Worm (Caenorhabditis elegans) whole organism, L4 larva: ENCODE measurements around the gene cdt-2.

ENCODE experiments used
- D1046.2 ChIP-seq: fragments of 200-800 bp; sonication (Bioruptor generic); IDR thresholded peaks from 2 replicates; pipeline ENCODE4 v1.3.6; 2022; ENCODE audit warnings: missing genetic modification characterization, missing compliant biosample characterization
- F44E2.7 ChIP-seq: fragments of 200-800 bp; sonication (Bioruptor generic); IDR thresholded peaks from 2 replicates; pipeline ENCODE4 v2.1.2; 2022; ENCODE audit warnings: missing genetic modification characterization, missing compliant biosample characterization
- R02D3.7 ChIP-seq: fragments of 150-350 bp; sonication (generic microtip); optimal IDR thresholded peaks from 3 replicates; lab custom pipeline; 2014; ENCODE audit warnings: missing biosample characterization, missing genetic modification characterization
- T20F7.1 ChIP-seq: fragments of 200-800 bp; sonication (Bioruptor generic); optimal IDR thresholded peaks from 2 replicates; lab custom pipeline; 2018; ENCODE audit warnings: mild to moderate bottlenecking, missing genetic modification characterization, missing compliant biosample characterization
- Y75B8A.6 ChIP-seq: fragments of 200-800 bp; sonication (Bioruptor generic); IDR thresholded peaks from 2 replicates; pipeline ENCODE4 v1.3.6; 2022; ENCODE audit warnings: missing genetic modification reagents, missing genetic modification characterization, missing compliant biosample characterization
- aly-2 ChIP-seq: sonication (generic microtip); optimal IDR thresholded peaks from 2 replicates; lab custom pipeline; 2018; ENCODE audit warnings: missing biosample characterization, missing genetic modification characterization
- attf-4 ChIP-seq: sonication (generic microtip); optimal IDR thresholded peaks from 3 replicates; lab custom pipeline; 2017; ENCODE audit warnings: missing biosample characterization, missing genetic modification characterization
- ces-1 ChIP-seq: fragments of 150-350 bp; sonication (generic microtip); optimal IDR thresholded peaks from 4 replicates; lab custom pipeline; 2014; ENCODE audit warnings: missing biosample characterization, missing genetic modification reagents, missing genetic modification characterization
- cey-2 ChIP-seq: sonication (generic microtip); optimal IDR thresholded peaks from 3 replicates; lab custom pipeline; 2017; ENCODE audit warnings: missing genetic modification characterization, mild to moderate bottlenecking, missing compliant biosample characterization, antibody characterized with exemption, borderline replicate concordance; ENCODE audit not compliant: insufficient read depth
- ctbp-1 ChIP-seq: fragments of 200-800 bp; sonication (Bioruptor generic); IDR thresholded peaks from 2 replicates; pipeline ENCODE4 v1.3.6; 2022; ENCODE audit warnings: missing genetic modification reagents, missing genetic modification characterization, missing compliant biosample characterization
- daf-16 ChIP-seq, 3 experiments: sonication (generic microtip); optimal IDR thresholded peaks; 2 replicates each; lab custom pipeline; 2016 to 2017; ENCODE audit warnings: missing genetic modification characterization in 3 of 3, missing genetic modification reagents in 3 of 3, mild to moderate bottlenecking in 2 of 3, missing compliant biosample characterization in 2 of 3, missing biosample characterization in 1 of 3, moderate library complexity in 1 of 3
- dmd-8 ChIP-seq: fragments of 200-800 bp; sonication (Bioruptor generic); IDR thresholded peaks from 2 replicates; pipeline ENCODE4 v1.3.6; 2022; ENCODE audit warnings: missing genetic modification characterization, missing compliant biosample characterization
- dve-1 ChIP-seq: sonication (generic microtip); optimal IDR thresholded peaks from 2 replicates; lab custom pipeline; 2017; ENCODE audit warnings: antibody characterized with exemption, mild to moderate bottlenecking, missing genetic modification characterization, missing compliant biosample characterization; ENCODE audit not compliant: insufficient read depth
- egl-43 ChIP-seq: fragments of 200-800 bp; sonication (Bioruptor generic); IDR thresholded peaks from 2 replicates; pipeline ENCODE4 v1.3.6; 2022; ENCODE audit warnings: missing genetic modification reagents, missing genetic modification characterization, missing compliant biosample characterization
- gei-8 ChIP-seq: fragments of 200-800 bp; sonication (Bioruptor generic); optimal IDR thresholded peaks from 2 replicates; lab custom pipeline; 2018; ENCODE audit warnings: mild to moderate bottlenecking, missing genetic modification characterization, missing compliant biosample characterization
- hmg-1.1 ChIP-seq: fragments of 200-800 bp; sonication (Bioruptor generic); IDR thresholded peaks from 2 replicates; pipeline ENCODE4 v1.3.6; 2022; ENCODE audit warnings: missing genetic modification reagents, missing genetic modification characterization, missing compliant biosample characterization
- lin-1 ChIP-seq: fragments of 200-800 bp; sonication (Bioruptor generic); IDR thresholded peaks from 2 replicates; pipeline ENCODE4 v1.3.6; 2022; ENCODE audit warnings: missing genetic modification reagents, missing genetic modification characterization, missing compliant biosample characterization
- lin-38 ChIP-seq: fragments of 200-800 bp; sonication (Bioruptor generic); IDR thresholded peaks from 2 replicates; pipeline ENCODE4 v1.3.6; 2022; ENCODE audit warnings: missing genetic modification reagents, missing genetic modification characterization, missing compliant biosample characterization
- madf-9 ChIP-seq: fragments of 200-800 bp; sonication (Bioruptor generic); conservative IDR thresholded peaks from 2 replicates; pipeline ENCODE4 v1.3.6; 2022; ENCODE audit warnings: missing genetic modification reagents, missing genetic modification characterization, missing compliant biosample characterization
- mdl-1 ChIP-seq, 2 experiments: fragments of 150-350 bp in 1 of 2; sonication (generic microtip) in 1 of 2; optimal IDR thresholded peaks; 2 replicates each; lab custom pipeline; 2014 to 2017; ENCODE audit warnings: missing biosample characterization in 2 of 2, missing genetic modification characterization in 2 of 2
- mes-2 ChIP-seq: sonication (generic microtip); optimal IDR thresholded peaks from 2 replicates; lab custom pipeline; 2016; ENCODE audit warnings: missing genotype, mild to moderate bottlenecking, missing genetic modification characterization, missing compliant biosample characterization; ENCODE audit not compliant: poor library complexity, severe bottlenecking
- mxl-2 ChIP-seq: fragments of 200-800 bp; sonication (Bioruptor generic); conservative IDR thresholded peaks from 2 replicates; pipeline ENCODE4 v1.3.6; 2022; ENCODE audit warnings: missing genetic modification reagents, missing genetic modification characterization, missing compliant biosample characterization
- mxl-3 ChIP-seq: fragments of 200-800 bp; sonication (Bioruptor generic); optimal IDR thresholded peaks from 2 replicates; lab custom pipeline; 2018; ENCODE audit warnings: mild to moderate bottlenecking, missing genetic modification characterization, missing compliant biosample characterization
- nhr-10 ChIP-seq: fragments of 150-350 bp; optimal IDR thresholded peaks from 2 replicates; lab custom pipeline; 2014; ENCODE audit warnings: missing biosample characterization, missing genetic modification characterization
- nhr-102 ChIP-seq: sonication (generic microtip); optimal IDR thresholded peaks from 2 replicates; lab custom pipeline; 2016; ENCODE audit warnings: mild to moderate bottlenecking, missing genetic modification characterization, moderate library complexity, missing compliant biosample characterization
- nhr-28 ChIP-seq: fragments of 150-350 bp; optimal IDR thresholded peaks from 2 replicates; lab custom pipeline; 2014; ENCODE audit warnings: missing biosample characterization, missing genetic modification characterization
- nhr-6 ChIP-seq: fragments of 150-350 bp; optimal IDR thresholded peaks from 2 replicates; lab custom pipeline; 2014; ENCODE audit warnings: missing biosample characterization, missing genetic modification characterization
- nhr-77 ChIP-seq: fragments of 150-350 bp; optimal IDR thresholded peaks from 2 replicates; lab custom pipeline; 2014; ENCODE audit warnings: missing biosample characterization, missing genetic modification characterization
- php-3 ChIP-seq: fragments of 200-800 bp; sonication (Bioruptor generic); IDR thresholded peaks from 2 replicates; pipeline ENCODE4 v1.3.6; 2022; ENCODE audit warnings: missing genetic modification reagents, missing genetic modification characterization, missing compliant biosample characterization
- pqm-1 ChIP-seq: sonication (generic microtip); optimal IDR thresholded peaks from 2 replicates; lab custom pipeline; 2017; ENCODE audit warnings: missing biosample characterization, missing genetic modification characterization
- sdz-12 ChIP-seq: fragments of 200-800 bp; sonication (Bioruptor generic); optimal IDR thresholded peaks from 2 replicates; lab custom pipeline; 2018; ENCODE audit warnings: mild to moderate bottlenecking, missing genetic modification characterization, missing compliant biosample characterization
- set-16 ChIP-seq: fragments of 200-800 bp; sonication (Bioruptor generic); IDR thresholded peaks from 2 replicates; pipeline ENCODE4 v1.3.6; 2022; ENCODE audit warnings: missing genetic modification reagents, missing genetic modification characterization, missing compliant biosample characterization
- snpc-1.2 ChIP-seq: fragments of 200-800 bp; sonication (Bioruptor generic); IDR thresholded peaks from 2 replicates; pipeline ENCODE4 v1.3.6; 2022; ENCODE audit warnings: missing genetic modification reagents, missing genetic modification characterization, missing compliant biosample characterization
- tag-97 ChIP-seq: fragments of 200-800 bp; sonication (Bioruptor generic); IDR thresholded peaks from 2 replicates; pipeline ENCODE4 v1.3.6; 2022; ENCODE audit warnings: missing genetic modification characterization, missing compliant biosample characterization
- vab-7 ChIP-seq: fragments of 200-800 bp; sonication (Bioruptor generic); IDR thresholded peaks from 2 replicates; pipeline ENCODE4 v1.3.6; 2022; ENCODE audit warnings: missing genetic modification reagents, missing genetic modification characterization, missing compliant biosample characterization
- zfp-3 ChIP-seq: fragments of 200-800 bp; sonication (Bioruptor generic); conservative IDR thresholded peaks from 2 replicates; pipeline ENCODE4 v1.3.6; 2022; ENCODE audit warnings: missing genetic modification reagents, missing genetic modification characterization, missing compliant biosample characterization
- ztf-7 ChIP-seq: fragments of 150-350 bp; optimal IDR thresholded peaks from 2 replicates; lab custom pipeline; 2014; ENCODE audit warnings: missing biosample characterization, missing genetic modification characterization

The cdt-2 gene

ce11 chrV:14971136-14971535 is 19.8 kb downstream of the cdt-2 start, which contains the start of gene nlp-59:
Gene nlp-59 (plus strand): TSS chrV:14971436.
- TF ChIP-seq dve-1 (tag; lab: Kevin White, UChicago) (no peak), dmd-8 (GFP tag; lab: Robert Waterston, UW) (no peak), ctbp-1 (GFP tag; lab: Robert Waterston, UW) (no peak)
- TF ChIP-seq, all 104 proteins: peak for 0

ce11 chrV:14955676-14956075 is 35.2 kb downstream of the cdt-2 start, which contains the start of gene F02D8.9:
Gene F02D8.9 (minus strand): TSS chrV:14955776.
- TF ChIP-seq lin-38 (GFP tag; lab: Robert Waterston, UW) (no peak), php-3 (GFP tag; lab: Robert Waterston, UW) (no peak), gei-8 (GFP tag; lab: Kevin White, UChicago) (no peak), zfp-3 (GFP tag; lab: Robert Waterston, UW) (no peak), nhr-28 (tag; lab: Kevin White, UChicago) (no peak), mxl-3 (GFP tag; lab: Kevin White, UChicago) (no peak), R02D3.7 (tag; lab: Kevin White, UChicago) (no peak), set-16 (GFP tag; lab: Robert Waterston, UW) (no peak), nhr-10 (tag; lab: Kevin White, UChicago) (no peak), lin-1 (no peak), tag-97 (GFP tag; lab: Robert Waterston, UW) (no peak), nhr-102 (tag; lab: Kevin White, UChicago) (no peak)

ce11 chrV:14954633-14955032 is 36.3 kb downstream of the cdt-2 start, which contains the start of gene C30G7.5:
Gene C30G7.5 (minus strand): TSS chrV:14954733.
- TF ChIP-seq aly-2 (no peak), ztf-7 (tag; lab: Kevin White, UChicago) (no peak), pqm-1 (tag; lab: Kevin White, UChicago) (no peak), F44E2.7 (GFP tag; lab: Robert Waterston, UW) (no peak), hmg-1.1 (GFP tag; lab: Robert Waterston, UW) (no peak), Y75B8A.6 (GFP tag; lab: Robert Waterston, UW) (no peak), sdz-12 (GFP tag; lab: Kevin White, UChicago) (no peak), ctbp-1 (GFP tag; lab: Robert Waterston, UW) (no peak), mes-2 (tag; lab: Kevin White, UChicago) (no peak), madf-9 (GFP tag; lab: Robert Waterston, UW) (no peak), snpc-1.2 (GFP tag; lab: Robert Waterston, UW) (no peak)

ce11 chrV:14949477-14949876 is 41.4 kb downstream of the cdt-2 start, which contains the start of gene hil-1:
Gene hil-1 (plus strand): TSS chrV:14949777.
- TF ChIP-seq mes-2 (tag; lab: Kevin White, UChicago), result no peak
- no peak for TF ChIP-seq cey-2 (tag; lab: Kevin White, UChicago)
- no peak for TF ChIP-seq mxl-2 (GFP tag; lab: Robert Waterston, UW)
- TF ChIP-seq egl-43 (GFP tag; lab: Robert Waterston, UW), result no peak
- no peak for TF ChIP-seq lin-38 (GFP tag; lab: Robert Waterston, UW)
- no peak for TF ChIP-seq attf-4 (tag; lab: Kevin White, UChicago)
- no peak for TF ChIP-seq daf-16 (GFP tag; optimal IDR thresholded peaks at IDR 0.05; lab: Kevin White, UChicago)
- no peak for TF ChIP-seq daf-16 (tag; optimal IDR thresholded peaks at IDR 0.05; lab: Kevin White, UChicago)
- no peak for TF ChIP-seq ces-1 (GFP tag; lab: Kevin White, UChicago)
- TF ChIP-seq sdz-12 (GFP tag; lab: Kevin White, UChicago), result no peak
- no peak for TF ChIP-seq ctbp-1 (GFP tag; lab: Robert Waterston, UW)
- no peak for TF ChIP-seq D1046.2
- TF ChIP-seq tag-97 (GFP tag; lab: Robert Waterston, UW), result no peak
- no peak for TF ChIP-seq nhr-77 (tag; lab: Kevin White, UChicago)
- no peak for TF ChIP-seq nhr-6
- TF ChIP-seq T20F7.1 (GFP tag; lab: Kevin White, UChicago), result no peak
- no peak for TF ChIP-seq vab-7 (GFP tag; lab: Robert Waterston, UW)
- TF ChIP-seq mdl-1 (tag; optimal IDR thresholded peaks at IDR 0.05; lab: Kevin White, UChicago), result no peak
